Worm (Caenorhabditis elegans): ENCODE measurements around the gene alh-4.

The alh-4 gene

ce11 chrV:6441613-6442012 lies 11.9 kb upstream of the alh-4 start, which contains the start of gene T05H4.15:
T05H4.15 (minus strand) TSS chrV:6441713.
- TF ChIP-seq unc-62 (GFP tag; optimal IDR thresholded peaks at IDR 0.05) (no peak), zag-1 (tag; optimal IDR thresholded peaks at IDR 0.05) (no peak), nhr-77 (tag; optimal IDR thresholded peaks at IDR 0.05) (no peak), Y55F3AM.14 (GFP tag; optimal IDR thresholded peaks at IDR 0.05) (no peak), sem-4 (tag; optimal IDR thresholded peaks at IDR 0.05) (no peak), lin-13 (GFP tag; optimal IDR thresholded peaks at IDR 0.05) (no peak), crh-2 (tag; optimal IDR thresholded peaks at IDR 0.05) (no peak), mbf-1 (tag; optimal IDR thresholded peaks at IDR 0.05) (no peak), F13H6.1 (tag; optimal IDR thresholded peaks at IDR 0.05) (no peak), unc-55 (GFP tag; optimal IDR thresholded peaks at IDR 0.05) (no peak), sma-9 (GFP tag; optimal IDR thresholded peaks at IDR 0.05) (no peak), sma-9 (tag; optimal IDR thresholded peaks at IDR 0.05) (no peak), elt-3 (tag; optimal IDR thresholded peaks at IDR 0.05) (no peak), unc-39 (tag; optimal IDR thresholded peaks at IDR 0.05) (no peak), nhr-6 (tag; optimal IDR thresholded peaks at IDR 0.05) (no peak), snpc-4 (tag; optimal IDR thresholded peaks at IDR 0.05) (no peak), nhr-10 (tag; optimal IDR thresholded peaks at IDR 0.05) (no peak), elt-1 (tag; optimal IDR thresholded peaks at IDR 0.05) (no peak), sma-3 (GFP tag; optimal IDR thresholded peaks at IDR 0.05) (no peak), mab-5 (tag; optimal IDR thresholded peaks at IDR 0.05) (no peak), nhr-25 (tag; optimal IDR thresholded peaks at IDR 0.05) (no peak)

ce11 chrV:6438601-6439000 lies 8.9 kb upstream of the alh-4 start, which contains the start of gene T05H4.4:
T05H4.4 (plus strand) TSS chrV:6438901.
- no peak for TF ChIP-seq elt-1 (tag; optimal IDR thresholded peaks at IDR 0.05)
- no peak for TF ChIP-seq unc-55 (GFP tag; optimal IDR thresholded peaks at IDR 0.05)
- no peak for TF ChIP-seq C34F6.9 (tag; optimal IDR thresholded peaks at IDR 0.05)

- TF ChIP-seq ztf-4 (tag; optimal IDR thresholded peaks at IDR 0.05) (no peak), nhr-25 (tag; optimal IDR thresholded peaks at IDR 0.05) (no peak), fos-1 (tag; optimal IDR thresholded peaks at IDR 0.05) (peak; percentile 34), nhr-21 (tag; optimal IDR thresholded peaks at IDR 0.05) (peak; percentile 20), R02D3.7 (tag; optimal IDR thresholded peaks at IDR 0.05) (no peak), nhr-23 (tag; optimal IDR thresholded peaks at IDR 0.05) (no peak)
Measured at ce11 chrV:6436332-6436731, 6.6 kb upstream of the alh-4 start, which contains the start of gene hpo-19. hpo-19 (plus strand) TSS chrV:6436645.

ce11 chrV:6433446-6434178 lies 3.9 kb upstream of the alh-4 start, which contains the start of the genes gad-1 and erfa-1:
gad-1 (minus strand) TSS chrV:6433496.
erfa-1 (plus strand) TSS chrV:6434128.
- peak; percentile 24 for TF ChIP-seq lin-13 (GFP tag; optimal IDR thresholded peaks at IDR 0.05)
- TF ChIP-seq sma-9 (GFP tag; optimal IDR thresholded peaks at IDR 0.05): peak; percentile 60
- TF ChIP-seq sma-9 (tag; optimal IDR thresholded peaks at IDR 0.05): no peak
- peak; percentile 2 for TF ChIP-seq F13H6.1 (tag; optimal IDR thresholded peaks at IDR 0.05)
- TF ChIP-seq ztf-1 (GFP tag; conservative IDR thresholded peaks at IDR 0.05): no peak
- peak; percentile 26 for TF ChIP-seq sma-3 (GFP tag; optimal IDR thresholded peaks at IDR 0.05)
- no peak for TF ChIP-seq nhr-11 (tag; optimal IDR thresholded peaks at IDR 0.05)
- TF ChIP-seq mbf-1 (tag; optimal IDR thresholded peaks at IDR 0.05): no peak
- no peak for TF ChIP-seq blmp-1 (tag; optimal IDR thresholded peaks at IDR 0.05; ENCODE audit: insufficient read depth)
- TF ChIP-seq unc-55 (GFP tag; optimal IDR thresholded peaks at IDR 0.05): peak; percentile 84
- TF ChIP-seq crh-2 (tag; optimal IDR thresholded peaks at IDR 0.05): peak; percentile 65
- TF ChIP-seq C34F6.9 (tag; optimal IDR thresholded peaks at IDR 0.05): peak; percentile 60
- peak; percentile 46 for TF ChIP-seq nhr-21 (tag; optimal IDR thresholded peaks at IDR 0.05)
- peak; percentile 38 for TF ChIP-seq nhr-25 (tag; optimal IDR thresholded peaks at IDR 0.05)
- TF ChIP-seq lin-11 (tag; optimal IDR thresholded peaks at IDR 0.05): peak; percentile 16
- peak; percentile 24 to 91 for TF ChIP-seq lsy-2 (tag; optimal IDR thresholded peaks at IDR 0.05)
- peak; percentile 71 for TF ChIP-seq nhr-129 (tag; optimal IDR thresholded peaks at IDR 0.05)
- no peak for TF ChIP-seq nhr-237 (tag; optimal IDR thresholded peaks at IDR 0.05)
